Fruit fly (Drosophila melanogaster): ENCODE results near the gene MBD-like.

Gene MBD-like

DNA sequence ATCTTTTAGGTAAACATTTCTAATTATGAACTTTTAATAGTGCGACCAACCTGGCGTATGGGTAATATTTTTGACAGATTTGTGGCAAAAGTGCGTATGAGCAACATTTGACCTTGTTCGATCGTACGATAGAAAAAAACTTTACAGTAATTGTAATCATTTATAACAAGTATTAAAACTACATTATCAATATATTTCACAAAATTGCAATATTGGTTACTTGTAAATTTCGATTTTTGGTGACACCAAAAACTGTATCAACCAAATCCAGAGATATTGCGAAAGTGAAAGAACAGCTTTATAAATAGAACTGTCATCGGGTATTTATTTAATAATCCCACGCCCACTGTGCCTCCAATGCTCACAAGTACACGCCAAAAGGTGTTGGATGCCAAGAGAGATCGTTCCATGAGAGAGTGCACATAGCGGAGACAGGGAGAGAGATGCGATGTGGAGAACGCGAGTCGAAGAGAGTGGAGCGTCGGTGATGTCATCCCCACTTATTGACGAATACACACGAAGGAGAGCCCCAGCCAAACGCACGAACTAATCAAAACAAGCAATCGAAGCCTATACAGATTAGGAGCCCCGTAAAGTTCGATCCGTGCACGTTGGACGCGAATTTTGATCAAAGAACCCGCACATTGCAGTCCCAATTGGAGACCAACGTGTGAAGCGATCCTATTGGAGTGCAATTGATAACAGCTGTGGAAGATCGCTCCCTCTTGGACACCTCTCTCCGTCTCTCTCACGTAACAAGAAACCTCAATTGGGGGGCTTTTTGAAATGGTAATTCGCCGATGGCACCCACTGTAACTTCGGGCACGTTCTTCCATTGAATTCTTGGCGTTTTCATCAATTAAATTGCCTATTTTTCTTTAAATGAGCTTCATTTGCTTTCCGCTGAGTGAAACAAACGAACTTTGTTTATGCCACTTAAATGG is 26.1 kb upstream of the MBD-like start (continued):
- TF ChIP-seq CG3919 (GFP tag; optimal IDR thresholded peaks at IDR 0.05), result peak; percentile 97
- TF ChIP-seq CG6808 (GFP tag; optimal IDR thresholded peaks at IDR 0.05), result peak; percentile 97
- peak; percentile 98 for TF ChIP-seq net (GFP tag; optimal IDR thresholded peaks at IDR 0.05)
- no peak for TF ChIP-seq Hr38 (GFP tag; optimal IDR thresholded peaks at IDR 0.05)
- TF ChIP-seq salr (GFP tag; optimal IDR thresholded peaks at IDR 0.05), result peak; percentile 90 to 99
- TF ChIP-seq Ets96B (tag; optimal IDR thresholded peaks at IDR 0.05), result peak; percentile 95
- TF ChIP-seq spab (GFP tag; optimal IDR thresholded peaks at IDR 0.05), result peak; percentile 98
- TF ChIP-seq eg (GFP tag; IDR thresholded peaks at IDR 0.05), result peak; percentile 89
- peak; percentile 96 for TF ChIP-seq CG8632 (GFP tag; optimal IDR thresholded peaks at IDR 0.05)
- TF ChIP-seq Hr39 (GFP tag; optimal IDR thresholded peaks at IDR 0.05), result peak; percentile 96

DNA sequence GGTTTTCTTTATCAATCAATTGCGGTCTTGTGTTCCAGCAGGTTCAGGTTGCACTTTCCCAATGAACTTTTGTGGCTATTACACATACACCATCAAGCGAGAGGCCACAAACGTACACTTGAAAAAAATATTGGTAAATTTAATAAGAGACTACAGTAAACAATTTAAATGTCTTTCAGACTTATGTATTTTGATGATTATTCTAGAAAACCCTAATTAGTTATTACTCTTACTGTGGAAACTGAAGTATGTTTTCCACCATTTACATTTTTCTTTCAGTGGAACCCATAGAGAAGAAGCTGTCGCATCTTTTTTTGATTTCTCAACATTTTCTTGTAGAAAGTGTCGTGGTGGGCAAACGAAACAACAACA is 25.4 kb upstream of the MBD-like start:
- TF ChIP-seq CG34406 (GFP tag; optimal IDR thresholded peaks at IDR 0.05), result peak; percentile 88
- TF ChIP-seq topi (GFP tag; optimal IDR thresholded peaks at IDR 0.05), result peak; percentile 90
- TF ChIP-seq CG1621 (tag; optimal IDR thresholded peaks at IDR 0.05), result peak; percentile 79
- TF ChIP-seq OdsH (GFP tag; optimal IDR thresholded peaks at IDR 0.05), result peak; percentile 93
- peak; percentile 90 for TF ChIP-seq svp (GFP tag)
- peak; percentile 79 for TF ChIP-seq spab (GFP tag; optimal IDR thresholded peaks at IDR 0.05)
- peak; percentile 67 for TF ChIP-seq fd85E (GFP tag; optimal IDR thresholded peaks at IDR 0.05)
- TF ChIP-seq CG3919 (GFP tag; optimal IDR thresholded peaks at IDR 0.05), result peak; percentile 92
- peak; percentile 78; the same call in 1 of the 2 replicates for TF ChIP-seq CG11294 (GFP tag; IDR thresholded peaks at IDR 0.05)
- no peak for TF ChIP-seq vri (GFP tag; optimal IDR thresholded peaks at IDR 0.05)
- peak; percentile 89 for TF ChIP-seq Smox (GFP tag; optimal IDR thresholded peaks at IDR 0.05)
- TF ChIP-seq cyc (GFP tag; optimal IDR thresholded peaks at IDR 0.05), result peak; percentile 87
- peak; percentile 86 for TF ChIP-seq CG6276 (GFP tag; optimal IDR thresholded peaks at IDR 0.05)
- TF ChIP-seq Ets21C (GFP tag; optimal IDR thresholded peaks at IDR 0.05), result peak; percentile 75
- TF ChIP-seq Hr39 (GFP tag; optimal IDR thresholded peaks at IDR 0.05), result peak; percentile 91
- TF ChIP-seq pdm3 (GFP tag; optimal IDR thresholded peaks at IDR 0.05), result peak; percentile 93
- peak; percentile 69 to 92 for TF ChIP-seq salr (GFP tag; optimal IDR thresholded peaks at IDR 0.05)
- TF ChIP-seq ss (GFP tag; optimal IDR thresholded peaks at IDR 0.05), result peak in 1 of 2 experiments; percentile 57
- TF ChIP-seq CG6792 (GFP tag; optimal IDR thresholded peaks at IDR 0.05), result peak; percentile 86
- TF ChIP-seq CG15336 (GFP tag; IDR thresholded peaks at IDR 0.05), result peak; percentile 94
- peak; percentile 82 for TF ChIP-seq CG7368 (GFP tag; optimal IDR thresholded peaks at IDR 0.05)
- TF ChIP-seq CG6163 (GFP tag; IDR thresholded peaks at IDR 0.05), result no peak; the same call in none of the 3 replicates
- TF ChIP-seq CG16779 (tag; optimal IDR thresholded peaks at IDR 0.05), result no peak
- TF ChIP-seq CG31627 (GFP tag; optimal IDR thresholded peaks at IDR 0.05), result peak; percentile 92
- TF ChIP-seq Eip93F (GFP tag; optimal IDR thresholded peaks at IDR 0.05), result no peak
- TF ChIP-seq CG10631 (GFP tag; optimal IDR thresholded peaks at IDR 0.05), result peak; percentile 91
- peak; percentile 84 for TF ChIP-seq CG10669 (GFP tag; optimal IDR thresholded peaks at IDR 0.05)
- TF ChIP-seq CG3032 (tag; optimal IDR thresholded peaks at IDR 0.05), result peak; percentile 87
- peak; percentile 82 for TF ChIP-seq fd59A (GFP tag; optimal IDR thresholded peaks at IDR 0.05)
- TF ChIP-seq acj6 (GFP tag; optimal IDR thresholded peaks at IDR 0.05), result peak; percentile 92
- TF ChIP-seq CG8632 (GFP tag; optimal IDR thresholded peaks at IDR 0.05), result peak; percentile 91
- no peak for TF ChIP-seq CG9139 (GFP tag; optimal IDR thresholded peaks at IDR 0.05)
- peak; percentile 92 for TF ChIP-seq achi (GFP tag; optimal IDR thresholded peaks at IDR 0.05)
- peak; percentile 81 for TF ChIP-seq CG11762 (GFP tag; optimal IDR thresholded peaks at IDR 0.05; ENCODE audit: insufficient read depth)
- TF ChIP-seq Sox15 (GFP tag; optimal IDR thresholded peaks at IDR 0.05), result peak; percentile 81
- peak; percentile 87 for TF ChIP-seq Eip75B (GFP tag; optimal IDR thresholded peaks at IDR 0.05)
- peak; percentile 21 for TF ChIP-seq fkh (GFP tag; optimal IDR thresholded peaks at IDR 0.05)
- peak; percentile 74 for TF ChIP-seq dac (GFP tag; optimal IDR thresholded peaks at IDR 0.05)
- peak; percentile 95 for TF ChIP-seq CG32006 (GFP tag; optimal IDR thresholded peaks at IDR 0.05)
- TF ChIP-seq dsx (GFP tag; optimal IDR thresholded peaks at IDR 0.05; ENCODE audit: poor library complexity, severe bottlenecking), result peak; percentile 80
- peak; percentile 89 for TF ChIP-seq Gug (GFP tag; IDR thresholded peaks at IDR 0.05)
- TF ChIP-seq CG6854 (GFP tag; optimal IDR thresholded peaks at IDR 0.05), result no peak
